Worm (Caenorhabditis elegans): ENCODE results near the gene fbxa-63.

fbxa-63 gene

ce11 chrIII:1207852-1208251 is 35.5 kb upstream of the fbxa-63 start, which contains the start of gene orc-3 (continued):
- TF ChIP-seq F57A8.1 (GFP tag; optimal IDR thresholded peaks at IDR 0.05): no peak
- TF ChIP-seq lag-1 (GFP tag; IDR thresholded peaks at IDR 0.05): no peak
- TF ChIP-seq aptf-2 (GFP tag; conservative IDR thresholded peaks at IDR 0.05): no peak
- no peak for TF ChIP-seq Y95B8A.8 (GFP tag; IDR thresholded peaks at IDR 0.05)
- no peak for TF ChIP-seq ekl-4 (GFP tag; IDR thresholded peaks at IDR 0.05)
- no peak for TF ChIP-seq zim-3 (tag; optimal IDR thresholded peaks at IDR 0.05)
- TF ChIP-seq dpff-1 (tag; optimal IDR thresholded peaks at IDR 0.05): no peak
- no peak for TF ChIP-seq somi-1 (GFP tag; optimal IDR thresholded peaks at IDR 0.05)
- TF ChIP-seq rpc-1 (optimal IDR thresholded peaks at IDR 0.05): no peak
- TF ChIP-seq rpc-1 (tag; optimal IDR thresholded peaks at IDR 0.05): no peak
- TF ChIP-seq cebp-2 (GFP tag; IDR thresholded peaks at IDR 0.05): no peak
- no peak for TF ChIP-seq fkh-3 (tag; optimal IDR thresholded peaks at IDR 0.05)
- TF ChIP-seq nhr-90 (tag; optimal IDR thresholded peaks at IDR 0.05): no peak
- no peak for TF ChIP-seq unc-62 (GFP tag; optimal IDR thresholded peaks at IDR 0.05)
- no peak for TF ChIP-seq chd-7 (tag; optimal IDR thresholded peaks at IDR 0.05)
- TF ChIP-seq ztf-28 (GFP tag; IDR thresholded peaks at IDR 0.05): no peak
- no peak for TF ChIP-seq nfyb-1 (GFP tag; IDR thresholded peaks at IDR 0.05)
- TF ChIP-seq attf-3 (GFP tag; conservative IDR thresholded peaks at IDR 0.05): no peak
- no peak for TF ChIP-seq cebp-1 (GFP tag; IDR thresholded peaks at IDR 0.05)
- no peak for TF ChIP-seq cebp-1 (tag; optimal IDR thresholded peaks at IDR 0.05)
- no peak for TF ChIP-seq D2030.7 (GFP tag; IDR thresholded peaks at IDR 0.05)
- no peak for TF ChIP-seq Y53F4B.3 (GFP tag; IDR thresholded peaks at IDR 0.05)
- TF ChIP-seq lin-35 (GFP tag; optimal IDR thresholded peaks at IDR 0.05): peak in 1 of 3 experiments; percentile 69
- TF ChIP-seq B0261.1 (tag; optimal IDR thresholded peaks at IDR 0.05): no peak
- TF ChIP-seq mel-28 (tag; optimal IDR thresholded peaks at IDR 0.05; ENCODE audit: borderline replicate concordance): no peak
- peak; percentile 73 for TF ChIP-seq efl-1 (GFP tag; optimal IDR thresholded peaks at IDR 0.05)
- no peak for TF ChIP-seq bed-1 (GFP tag; IDR thresholded peaks at IDR 0.05)
- TF ChIP-seq atf-7 (tag; optimal IDR thresholded peaks at IDR 0.05): no peak
- TF ChIP-seq F55B11.4 (tag; optimal IDR thresholded peaks at IDR 0.05; ENCODE audit: borderline replicate concordance, insufficient read depth): no peak

- no peak for TF ChIP-seq sea-2 (GFP tag; IDR thresholded peaks at IDR 0.05)
- no peak for TF ChIP-seq hrde-1 (tag; optimal IDR thresholded peaks at IDR 0.05; ENCODE audit: borderline replicate concordance)
- TF ChIP-seq egrh-3 (GFP tag; IDR thresholded peaks at IDR 0.05): no peak
- no peak for TF ChIP-seq ceh-91 (GFP tag; IDR thresholded peaks at IDR 0.05)
- TF ChIP-seq F57C9.4 (tag; optimal IDR thresholded peaks at IDR 0.05): no peak
- no peak for TF ChIP-seq madf-10 (tag; optimal IDR thresholded peaks at IDR 0.05)
- TF ChIP-seq madf-6 (GFP tag; IDR thresholded peaks at IDR 0.05): no peak
- TF ChIP-seq zim-3 (tag; optimal IDR thresholded peaks at IDR 0.05): no peak
- TF ChIP-seq egl-44 (GFP tag; IDR thresholded peaks at IDR 0.05): no peak
Observed at ce11 chrIII:1210638-1211037, 32.7 kb upstream of the fbxa-63 start.

- no peak for TF ChIP-seq B0261.1 (tag; optimal IDR thresholded peaks at IDR 0.05)
- TF ChIP-seq atf-7 (tag; optimal IDR thresholded peaks at IDR 0.05): no peak
- no peak for TF ChIP-seq nfya-1 (tag; optimal IDR thresholded peaks at IDR 0.05; ENCODE audit: borderline replicate concordance, insufficient read depth)
- TF ChIP-seq cebp-1 (GFP tag; IDR thresholded peaks at IDR 0.05): peak; percentile 58; the same call in 1 of the 2 replicates
- no peak for TF ChIP-seq cebp-1 (tag; optimal IDR thresholded peaks at IDR 0.05)
- no peak for TF ChIP-seq F49E8.2 (tag; optimal IDR thresholded peaks at IDR 0.05; ENCODE audit: insufficient read depth)
- TF ChIP-seq snpc-1.1 (tag; optimal IDR thresholded peaks at IDR 0.05; ENCODE audit: insufficient read depth): peak; percentile 58
- peak; percentile 32 for TF ChIP-seq lsl-1 (GFP tag; optimal IDR thresholded peaks at IDR 0.05)
- TF ChIP-seq ceh-58 (GFP tag; IDR thresholded peaks at IDR 0.05): 0 out of 2 replicates have a peak, but pooled peaks have one; percentile 10
- TF ChIP-seq zfh-2 (GFP tag; conservative IDR thresholded peaks at IDR 0.05): peak; percentile 90
- TF ChIP-seq hmg-1.2 (GFP tag; IDR thresholded peaks at IDR 0.05): peak; percentile 36
- no peak for TF ChIP-seq F33H1.4 (GFP tag; IDR thresholded peaks at IDR 0.05)
- peak; percentile 1 for TF ChIP-seq snpc-4 (GFP tag; optimal IDR thresholded peaks at IDR 0.05)
- peak in 2 of 4 experiments; percentile 24 to 51 for TF ChIP-seq snpc-4 (tag; optimal IDR thresholded peaks at IDR 0.05)
- TF ChIP-seq egrh-3 (GFP tag; IDR thresholded peaks at IDR 0.05): peak; percentile 56; the same call in 1 of the 2 replicates
- peak; percentile 9; the same call in 1 of the 2 replicates for TF ChIP-seq D2030.7 (GFP tag; IDR thresholded peaks at IDR 0.05)
Observed at ce11 chrIII:1214121-1214673, 29.1 kb upstream of the fbxa-63 start.

Measured in whole organism, young adult.